Fruit fly (Drosophila melanogaster) whole organism, embryonic: ENCODE data around the gene GramD1B.

ENCODE experiments used
- CG10147 ChIP-seq: fragments of 200-800 bp; sonication (Bioruptor generic); optimal IDR thresholded peaks from 2 replicates; lab custom pipeline; 2019; ENCODE audit warnings: missing biosample characterization, mild to moderate bottlenecking, missing genetic modification characterization, moderate library complexity
- CG10959 ChIP-seq: fragments of 200-800 bp; sonication (Bioruptor generic); IDR thresholded peaks from 2 replicates; pipeline ENCODE4 v1.3.6; 2022; ENCODE audit warnings: missing biosample characterization, missing genetic modification characterization
- CG11695 ChIP-seq: fragments of 200-800 bp; sonication (Bioruptor generic); IDR thresholded peaks from 3 replicates; pipeline ENCODE4 v1.3.6; 2022; ENCODE audit warnings: missing biosample characterization, missing genetic modification characterization
- CG11723 ChIP-seq: fragments of 200-800 bp; sonication (Bioruptor generic); optimal IDR thresholded peaks from 2 replicates; lab custom pipeline; 2017; ENCODE audit warnings: missing biosample characterization, mild to moderate bottlenecking, missing genetic modification characterization
- CG12071 ChIP-seq: fragments of 200-800 bp; sonication (Bioruptor generic); optimal IDR thresholded peaks from 3 replicates; lab custom pipeline; 2018; ENCODE audit warnings: missing biosample characterization, mild to moderate bottlenecking, missing genetic modification characterization
- CG12236 ChIP-seq: fragments of 200-800 bp; sonication (Bioruptor generic); optimal IDR thresholded peaks from 2 replicates; lab custom pipeline; 2016; ENCODE audit warnings: missing biosample characterization, missing genetic modification characterization
- CG12391 ChIP-seq: fragments of 200-800 bp; sonication (Bioruptor generic); optimal IDR thresholded peaks from 3 replicates; lab custom pipeline; 2018; ENCODE audit warnings: missing biosample characterization, mild to moderate bottlenecking, missing genetic modification characterization, moderate library complexity
- CG1647 ChIP-seq: fragments of 200-800 bp; sonication (Bioruptor generic); optimal IDR thresholded peaks from 3 replicates; lab custom pipeline; 2016; ENCODE audit warnings: missing biosample characterization, missing genetic modification characterization
- CG16815 ChIP-seq: fragments of 200-800 bp; sonication (Bioruptor generic); optimal IDR thresholded peaks from 3 replicates; lab custom pipeline; 2017; ENCODE audit warnings: missing biosample characterization, mild to moderate bottlenecking, missing genetic modification characterization
- CG17385 ChIP-seq: fragments of 200-800 bp; sonication (Bioruptor generic); optimal IDR thresholded peaks from 3 replicates; lab custom pipeline; 2018; ENCODE audit warnings: missing biosample characterization, mild to moderate bottlenecking, missing genetic modification characterization
- CG17568 ChIP-seq: fragments of 200-800 bp; sonication (Bioruptor generic); optimal IDR thresholded peaks from 2 replicates; lab custom pipeline; 2018; ENCODE audit warnings: missing biosample characterization, mild to moderate bottlenecking, missing genetic modification characterization, moderate library complexity
- CG18011 ChIP-seq: fragments of 200-800 bp; sonication (Bioruptor generic); optimal IDR thresholded peaks from 2 replicates; lab custom pipeline; 2017; ENCODE audit warnings: missing biosample characterization, missing genetic modification characterization, mild to moderate bottlenecking, moderate library complexity, missing genotype
- CG18476 ChIP-seq: fragments of 200-800 bp; sonication (Bioruptor generic); optimal IDR thresholded peaks from 2 replicates; lab custom pipeline; 2016; ENCODE audit warnings: missing biosample characterization, mild to moderate bottlenecking, missing genetic modification characterization
- CG2116 ChIP-seq: fragments of 200-800 bp; sonication (Bioruptor generic); optimal IDR thresholded peaks from 3 replicates; lab custom pipeline; 2018; ENCODE audit warnings: missing biosample characterization, mild to moderate bottlenecking, missing genetic modification characterization
- CG30431 ChIP-seq: fragments of 200-800 bp; sonication (Bioruptor generic); optimal IDR thresholded peaks from 2 replicates; lab custom pipeline; 2017; ENCODE audit warnings: missing biosample characterization, missing genetic modification characterization
- CG31388 ChIP-seq: fragments of 200-800 bp; sonication (Bioruptor generic); optimal IDR thresholded peaks from 2 replicates; lab custom pipeline; 2016; ENCODE audit warnings: missing biosample characterization, missing genetic modification characterization
- CG3838 ChIP-seq: fragments of 200-800 bp; sonication (Bioruptor generic); optimal IDR thresholded peaks from 3 replicates; lab custom pipeline; 2016; ENCODE audit warnings: missing biosample characterization, missing genetic modification characterization
- CG6272 ChIP-seq: fragments of 200-800 bp; sonication (Bioruptor generic); IDR thresholded peaks from 2 replicates; pipeline ENCODE4 v1.3.6; 2022; ENCODE audit warnings: missing biosample characterization, missing genetic modification characterization
- CG7556 ChIP-seq: fragments of 200-800 bp; sonication (Bioruptor generic); optimal IDR thresholded peaks from 2 replicates; lab custom pipeline; 2017; ENCODE audit warnings: missing biosample characterization, mild to moderate bottlenecking, missing genetic modification characterization
- CG7745 ChIP-seq: fragments of 200-800 bp; sonication (Bioruptor generic); optimal IDR thresholded peaks from 2 replicates; lab custom pipeline; 2018; ENCODE audit warnings: missing biosample characterization, mild to moderate bottlenecking, missing genetic modification characterization, moderate library complexity
- CG7963 ChIP-seq: fragments of 200-800 bp; sonication (Bioruptor generic); IDR thresholded peaks from 3 replicates; pipeline ENCODE4 v1.3.6; 2022; ENCODE audit warnings: missing biosample characterization, missing genetic modification characterization; ENCODE audit not compliant: partially characterized antibody
- CG9727 ChIP-seq: fragments of 200-800 bp; sonication (Bioruptor generic); optimal IDR thresholded peaks from 3 replicates; lab custom pipeline; 2017; ENCODE audit warnings: missing biosample characterization, mild to moderate bottlenecking, missing genetic modification characterization
- CG9932 ChIP-seq: fragments of 200-800 bp; sonication (Bioruptor generic); IDR thresholded peaks from 2 replicates; pipeline ENCODE4 v1.3.6; 2022; ENCODE audit warnings: missing biosample characterization, missing genetic modification characterization
- CoRest ChIP-seq: fragments of 200-800 bp; sonication (Bioruptor generic); optimal IDR thresholded peaks from 3 replicates; lab custom pipeline; 2018; ENCODE audit warnings: missing biosample characterization, mild to moderate bottlenecking, missing genetic modification characterization, moderate library complexity
- Dbx ChIP-seq: fragments of 200-800 bp; sonication (Bioruptor generic); IDR thresholded peaks from 3 replicates; pipeline ENCODE4 v1.3.6; 2022; ENCODE audit warnings: missing biosample characterization, missing genetic modification characterization
- Dek ChIP-seq: fragments of 200-800 bp; sonication (Bioruptor generic); optimal IDR thresholded peaks from 3 replicates; lab custom pipeline; 2019; ENCODE audit warnings: missing biosample characterization, mild to moderate bottlenecking, missing genetic modification characterization, moderate library complexity
- Elba2 ChIP-seq: fragments of 200-800 bp; sonication (Bioruptor generic); optimal IDR thresholded peaks from 3 replicates; lab custom pipeline; 2016; ENCODE audit warnings: missing biosample characterization, missing genetic modification characterization
- Ets97D ChIP-seq: fragments of 200-800 bp; sonication (Bioruptor generic); optimal IDR thresholded peaks from 3 replicates; lab custom pipeline; 2016; ENCODE audit warnings: missing biosample characterization, missing genetic modification characterization
- Hey ChIP-seq: fragments of 200-800 bp; sonication (Bioruptor generic); optimal IDR thresholded peaks from 3 replicates; lab custom pipeline; 2018; ENCODE audit warnings: missing biosample characterization, mild to moderate bottlenecking, missing genetic modification characterization
- HmgD ChIP-seq: fragments of 200-800 bp; sonication (Bioruptor generic); optimal IDR thresholded peaks from 3 replicates; lab custom pipeline; 2016; ENCODE audit warnings: missing biosample characterization, missing genetic modification characterization
- Hr51 ChIP-seq, 2 experiments: fragments of 200-800 bp; sonication (Bioruptor generic); optimal IDR thresholded peaks; 2 replicates in 1 of 2; 3 replicates in 1 of 2; lab custom pipeline; 2016 to 2018; ENCODE audit warnings: missing biosample characterization in 2 of 2, missing genetic modification characterization in 2 of 2, mild to moderate bottlenecking in 1 of 2, moderate library complexity in 1 of 2
- Med ChIP-seq: fragments of 200-800 bp; sonication (Bioruptor generic); peaks from one replicate; lab custom pipeline; 2016; ENCODE audit warnings: missing biosample characterization, missing genetic modification characterization, mild to moderate bottlenecking, inconsistent platforms, moderate library complexity
- Pdp1 ChIP-seq, 2 experiments: fragments of 200-800 bp; sonication (Bioruptor generic); optimal IDR thresholded peaks; 3 replicates each; lab custom pipeline; 2016; ENCODE audit warnings: missing biosample characterization in 2 of 2, missing genetic modification characterization in 2 of 2, mild to moderate bottlenecking in 1 of 2, moderate library complexity in 1 of 2
- ac ChIP-seq: fragments of 200-800 bp; sonication (Bioruptor generic); optimal IDR thresholded peaks from 3 replicates; lab custom pipeline; 2017; ENCODE audit warnings: missing biosample characterization, mild to moderate bottlenecking, missing genetic modification characterization
- ara ChIP-seq: fragments of 200-800 bp; sonication (Bioruptor generic); IDR thresholded peaks from 2 replicates; pipeline ENCODE4 v1.3.6; 2022; ENCODE audit warnings: missing biosample characterization, missing genetic modification characterization
- bsh ChIP-seq, 2 experiments: fragments of 200-800 bp; sonication (Bioruptor generic); optimal IDR thresholded peaks; 2 replicates each; lab custom pipeline; 2017 to 2018; ENCODE audit warnings: mild to moderate bottlenecking in 2 of 2, missing biosample characterization in 2 of 2, missing genetic modification characterization in 2 of 2, moderate library complexity in 1 of 2
- cas ChIP-seq: fragments of 200-800 bp; sonication (Bioruptor generic); IDR thresholded peaks from 2 replicates; pipeline ENCODE4 v1.3.6; 2022; ENCODE audit warnings: missing biosample characterization, missing genetic modification characterization
- ftz-f1 ChIP-seq: fragments of 200-800 bp; sonication (Bioruptor generic); optimal IDR thresholded peaks from 2 replicates; lab custom pipeline; 2016; ENCODE audit warnings: missing biosample characterization, missing genetic modification characterization
- insv ChIP-seq, 2 experiments: fragments of 200-800 bp; sonication (Bioruptor generic); optimal IDR thresholded peaks; 3 replicates each; lab custom pipeline; 2016 to 2018; ENCODE audit warnings: missing biosample characterization in 2 of 2, missing genetic modification characterization in 2 of 2
- mirr ChIP-seq: fragments of 200-800 bp; sonication (Bioruptor generic); optimal IDR thresholded peaks from 3 replicates; lab custom pipeline; 2018; ENCODE audit warnings: missing biosample characterization, mild to moderate bottlenecking, missing genetic modification characterization
- pho ChIP-seq: fragments of 200-800 bp; sonication (Bioruptor generic); optimal IDR thresholded peaks from 2 replicates; lab custom pipeline; 2016; ENCODE audit warnings: missing biosample characterization, missing genetic modification characterization
- repo ChIP-seq: fragments of 200-800 bp; sonication (Bioruptor generic); optimal IDR thresholded peaks from 2 replicates; lab custom pipeline; 2016; ENCODE audit warnings: missing biosample characterization, missing genetic modification characterization
- ro ChIP-seq: fragments of 200-800 bp; sonication (Bioruptor generic); IDR thresholded peaks from 2 replicates; pipeline ENCODE4 v1.3.6; 2022; ENCODE audit warnings: missing biosample characterization, missing genetic modification characterization
- schlank ChIP-seq: fragments of 200-800 bp; sonication (Bioruptor generic); optimal IDR thresholded peaks from 2 replicates; lab custom pipeline; 2018; ENCODE audit warnings: missing biosample characterization, mild to moderate bottlenecking, missing genetic modification characterization
- sens ChIP-seq: fragments of 200-800 bp; sonication (Bioruptor generic); peaks from one replicate; lab custom pipeline; 2016; ENCODE audit warnings: missing biosample characterization, missing genetic modification characterization
- sens-2 ChIP-seq: fragments of 200-800 bp; sonication (Bioruptor generic); IDR thresholded peaks from 2 replicates; pipeline ENCODE4 v1.3.6; 2022; ENCODE audit warnings: missing biosample characterization, missing genetic modification characterization
- slp2 ChIP-seq: fragments of 200-800 bp; sonication (Bioruptor generic); optimal IDR thresholded peaks from 2 replicates; lab custom pipeline; 2016; ENCODE audit warnings: missing biosample characterization, missing genetic modification characterization
- sna ChIP-seq: fragments of 200-800 bp; sonication (Bioruptor generic); IDR thresholded peaks from 2 replicates; pipeline ENCODE4 v1.3.6; 2022; ENCODE audit warnings: missing biosample characterization, missing genetic modification characterization; ENCODE audit not compliant: partially characterized antibody
- twi ChIP-seq: fragments of 200-800 bp; optimal IDR thresholded peaks from 2 replicates; lab custom pipeline; 2019; ENCODE audit warnings: missing biosample characterization, mild to moderate bottlenecking, missing genetic modification characterization, moderate library complexity

GramD1B gene

DNA sequence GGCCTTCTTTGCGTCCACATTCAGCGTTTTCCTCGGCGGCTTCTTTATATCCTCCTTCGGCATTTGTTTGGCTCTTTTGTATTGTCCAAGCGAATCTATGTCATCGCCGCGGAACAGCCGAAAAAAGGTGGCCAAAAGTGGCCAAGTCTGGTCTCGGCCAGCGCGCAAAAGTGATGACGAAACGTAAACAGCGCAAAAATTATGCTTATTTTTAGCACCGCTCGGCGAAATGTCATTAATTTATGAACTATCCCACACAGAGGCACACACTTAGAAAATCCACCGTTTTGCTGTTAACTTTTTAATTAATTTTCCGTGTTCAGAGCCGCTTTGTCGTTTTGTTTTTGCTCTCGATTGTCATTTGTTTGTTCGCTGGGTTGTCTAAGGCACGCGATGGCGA lies 2.3 kb downstream of the GramD1B start:
- no peak for TF ChIP-seq Dbx
- peak; percentile 25 for TF ChIP-seq mirr (GFP tag; lab: Kevin White, UChicago)
- no peak for TF ChIP-seq ara (GFP tag; lab: Robert Waterston, UW)
- TF ChIP-seq CG17568 (GFP tag; lab: Kevin White, UChicago), result no peak
- TF ChIP-seq cas (GFP tag; lab: Robert Waterston, UW), result no peak
- TF ChIP-seq CG6272, result no peak
- TF ChIP-seq schlank (tag; lab: Kevin White, UChicago), result no peak
- no peak for TF ChIP-seq ftz-f1 (GFP tag; lab: Kevin White, UChicago)
- TF ChIP-seq Med (GFP tag; lab: Kevin White, UChicago), result peak; percentile 8
- TF ChIP-seq Hr51 (GFP tag; optimal IDR thresholded peaks at IDR 0.05; lab: Kevin White, UChicago), result no peak
- no peak for TF ChIP-seq CG1647 (GFP tag; lab: Kevin White, UChicago)

DNA sequence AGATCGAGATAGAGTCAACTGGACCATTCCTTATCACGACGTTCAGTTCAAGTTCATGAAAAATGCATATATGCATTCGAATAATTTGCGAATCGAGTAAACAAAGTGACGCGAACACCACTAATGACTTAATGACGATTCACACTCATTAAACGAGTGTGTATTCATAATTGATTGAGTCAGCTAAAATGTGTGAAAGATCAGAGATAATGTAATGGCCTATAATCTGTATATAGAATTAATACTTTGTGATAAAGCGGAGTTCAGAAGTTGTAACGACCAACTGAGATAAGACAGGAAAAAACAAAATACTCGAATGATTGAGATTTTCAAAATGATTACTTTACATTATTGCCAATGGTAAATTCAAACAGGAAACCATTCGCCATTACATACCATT lies 3.4 kb downstream of the GramD1B start:
- TF ChIP-seq CG30431 (GFP tag; lab: Kevin White, UChicago) (no peak), CG2116 (GFP tag; lab: Kevin White, UChicago) (no peak), sens (GFP tag; lab: Kevin White, UChicago) (no peak), Pdp1 (GFP tag; optimal IDR thresholded peaks at IDR 0.05; lab: Kevin White, UChicago) (no peak), pho (GFP tag; lab: Kevin White, UChicago) (no peak), CG17385 (GFP tag; lab: Kevin White, UChicago) (no peak), CG7963 (GFP tag; lab: Robert Waterston, UW) (no peak), CG9727 (GFP tag; lab: Kevin White, UChicago) (no peak), CoRest (tag; lab: Kevin White, UChicago) (no peak), Elba2 (GFP tag; lab: Kevin White, UChicago) (no peak), ro (GFP tag; lab: Robert Waterston, UW) (no peak), CG31388 (GFP tag; lab: Kevin White, UChicago) (no peak), repo (GFP tag; lab: Kevin White, UChicago) (no peak), CG7745 (no peak), CG10147 (GFP tag; lab: Kevin White, UChicago) (no peak)

DNA sequence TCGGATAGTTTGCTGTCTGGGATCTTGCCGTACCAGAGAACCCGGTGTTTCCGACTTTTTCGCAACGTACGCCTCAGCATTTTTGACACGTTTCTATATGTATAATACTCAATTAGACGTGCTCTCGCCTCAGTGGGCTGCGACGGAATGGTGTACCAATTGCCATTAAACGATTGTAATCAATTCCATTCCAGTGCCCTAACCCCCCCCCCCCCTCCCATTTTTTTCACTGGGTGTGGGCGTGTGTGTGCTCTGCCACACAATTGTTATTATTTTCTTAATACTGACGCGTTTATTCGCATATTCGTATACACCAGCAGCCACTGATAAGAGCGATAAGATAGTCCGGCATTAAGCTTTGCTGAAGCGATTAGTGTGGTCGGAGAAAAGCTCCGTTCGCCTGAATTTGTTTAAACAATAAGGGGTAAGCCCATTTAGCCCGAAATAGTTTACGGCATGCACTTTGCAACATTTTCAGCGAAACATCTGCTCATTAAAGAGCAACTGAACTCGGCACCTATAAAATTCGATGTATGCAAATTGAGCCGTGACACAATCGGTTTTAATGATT lies 4.0 kb downstream of the GramD1B start:
- TF ChIP-seq CG7556 (GFP tag; lab: Kevin White, UChicago), result no peak
- TF ChIP-seq Hey, result peak; percentile 70
- TF ChIP-seq slp2, result no peak
- no peak for TF ChIP-seq CG10959
- no peak for TF ChIP-seq CG9932 (GFP tag; lab: Robert Waterston, UW)
- TF ChIP-seq CG3838 (GFP tag; lab: Kevin White, UChicago), result no peak
- no peak for TF ChIP-seq sens-2
- TF ChIP-seq twi (tag; lab: Kevin White, UChicago), result no peak
- TF ChIP-seq CG18011 (GFP tag; lab: Kevin White, UChicago), result no peak
- TF ChIP-seq HmgD, result no peak
- no peak for TF ChIP-seq CG16815 (GFP tag; lab: Kevin White, UChicago)
- TF ChIP-seq CG11723 (GFP tag; lab: Kevin White, UChicago), result no peak
- no peak for TF ChIP-seq ac
- no peak for TF ChIP-seq CG12071 (GFP tag; lab: Kevin White, UChicago)
- TF ChIP-seq Dbx, result no peak
- TF ChIP-seq CG11695 (GFP tag; lab: Robert Waterston, UW), result no peak
- no peak for TF ChIP-seq CG12236 (GFP tag; lab: Kevin White, UChicago)
- TF ChIP-seq Dek, result no peak
- no peak for TF ChIP-seq CG12391 (tag; lab: Kevin White, UChicago)
- TF ChIP-seq insv (GFP tag; optimal IDR thresholded peaks at IDR 0.05; lab: Kevin White, UChicago), result no peak
- no peak for TF ChIP-seq bsh (GFP tag; optimal IDR thresholded peaks at IDR 0.05; lab: Kevin White, UChicago)
- TF ChIP-seq sna (GFP tag; lab: Robert Waterston, UW), result no peak
- TF ChIP-seq CG18476 (GFP tag; lab: Kevin White, UChicago), result no peak
- no peak for TF ChIP-seq Ets97D
